Worm (Caenorhabditis elegans): ENCODE measurements around the gene cyp-13A5.

The cyp-13A5 gene

ce11 chrII:9774653-9775052, 25.5 kb downstream of the cyp-13A5 start (continued):
- TF ChIP-seq ccch-3 (GFP tag; optimal IDR thresholded peaks at IDR 0.05) (no peak), hlh-12 (tag; optimal IDR thresholded peaks at IDR 0.05) (no peak), hmg-20 (GFP tag; IDR thresholded peaks at IDR 0.05) (no peak), B0261.1 (tag; optimal IDR thresholded peaks at IDR 0.05) (peak; percentile 87), B0035.1 (tag; optimal IDR thresholded peaks at IDR 0.05) (peak; percentile 41), nfyb-1 (GFP tag; IDR thresholded peaks at IDR 0.05) (no peak; the same call in 1 of the 2 replicates), T26A5.8 (tag; optimal IDR thresholded peaks at IDR 0.05) (no peak), snpc-1.3 (tag; optimal IDR thresholded peaks at IDR 0.05; ENCODE audit: insufficient read depth) (peak; percentile 84), F52B5.7 (tag; optimal IDR thresholded peaks at IDR 0.05) (peak; percentile 13), Y56A3A.18 (GFP tag; IDR thresholded peaks at IDR 0.05) (peak; percentile 79), Y67H2A.10 (GFP tag; conservative IDR thresholded peaks at IDR 0.05) (no peak), D2030.7 (GFP tag; IDR thresholded peaks at IDR 0.05) (peak; percentile 68; the same call in 1 of the 2 replicates), tbx-9 (tag; optimal IDR thresholded peaks at IDR 0.05; ENCODE audit: borderline replicate concordance) (no peak), atf-7 (tag; optimal IDR thresholded peaks at IDR 0.05) (peak; percentile 50), K12H6.12 (tag; optimal IDR thresholded peaks at IDR 0.05) (no peak), ceh-100 (GFP tag; IDR thresholded peaks at IDR 0.05) (no peak; the same call in 1 of the 2 replicates), xnd-1 (tag; optimal IDR thresholded peaks at IDR 0.05) (peak; percentile 15), die-1 (tag; optimal IDR thresholded peaks at IDR 0.05) (peak; percentile 71), ztf-26 (tag; optimal IDR thresholded peaks at IDR 0.05) (peak; percentile 64), efl-1 (GFP tag; optimal IDR thresholded peaks at IDR 0.05) (no peak), madf-8 (GFP tag; conservative IDR thresholded peaks at IDR 0.05) (no peak), hlh-26 (GFP tag; conservative IDR thresholded peaks at IDR 0.05) (no peak), madf-6 (GFP tag; IDR thresholded peaks at IDR 0.05) (peak; percentile 76), pha-4 (tag; optimal IDR thresholded peaks at IDR 0.05) (no peak), let-607 (tag; optimal IDR thresholded peaks at IDR 0.05) (peak; percentile 23 to 43), B0336.3 (GFP tag; IDR thresholded peaks at IDR 0.05) (0 out of 2 replicates have a peak, but pooled peaks have one; percentile 57), repo-1 (tag; optimal IDR thresholded peaks at IDR 0.05) (peak; percentile 78), C06A6.2 (GFP tag; conservative IDR thresholded peaks at IDR 0.05) (0 out of 2 replicates have a peak, but pooled peaks have one; percentile 21), attf-5 (GFP tag; optimal IDR thresholded peaks at IDR 0.05) (peak; percentile 56), lir-1 (GFP tag; conservative IDR thresholded peaks at IDR 0.05) (no peak), somi-1 (GFP tag; optimal IDR thresholded peaks at IDR 0.05) (no peak), unc-62 (GFP tag; optimal IDR thresholded peaks at IDR 0.05) (no peak), lsl-1 (GFP tag; optimal IDR thresholded peaks at IDR 0.05) (peak; percentile 42), mes-4 (tag; optimal IDR thresholded peaks at IDR 0.05) (peak; percentile 39), nhr-80 (tag; optimal IDR thresholded peaks at IDR 0.05) (peak; percentile 63), dpl-1 (GFP tag; optimal IDR thresholded peaks at IDR 0.05) (no peak), egrh-3 (GFP tag; IDR thresholded peaks at IDR 0.05) (peak; percentile 48), hmg-1.2 (GFP tag; IDR thresholded peaks at IDR 0.05) (peak; percentile 70), mxl-1 (tag; optimal IDR thresholded peaks at IDR 0.05) (peak; percentile 81), T07F8.4 (tag; optimal IDR thresholded peaks at IDR 0.05) (peak; percentile 64), nhr-179 (tag; optimal IDR thresholded peaks at IDR 0.05) (no peak), lin-35 (GFP tag; optimal IDR thresholded peaks at IDR 0.05) (peak in 1 of 3 experiments; percentile 77), lin-26 (GFP tag; IDR thresholded peaks at IDR 0.05) (no peak; the same call in 1 of the 2 replicates), ztf-22 (GFP tag; optimal IDR thresholded peaks at IDR 0.05) (peak; percentile 61), nhr-90 (tag; optimal IDR thresholded peaks at IDR 0.05) (peak; percentile 72), ztf-28 (GFP tag; IDR thresholded peaks at IDR 0.05) (peak; percentile 76; the same call in 1 of the 2 replicates), chd-7 (tag; optimal IDR thresholded peaks at IDR 0.05) (peak; percentile 67), Y53G8AR.9 (GFP tag; conservative IDR thresholded peaks at IDR 0.05) (0 out of 2 replicates have a peak, but pooled peaks have one; percentile 36), F23B12.7 (tag; optimal IDR thresholded peaks at IDR 0.05; ENCODE audit: insufficient read depth) (peak; percentile 79)
